Fruit fly (Drosophila melanogaster) whole organism, embryonic: ENCODE results near the gene wge.

Source experiments
- ATbp ChIP-seq: fragments of 200-800 bp; sonication (Bioruptor generic); optimal IDR thresholded peaks from 2 replicates; lab custom pipeline; 2017; ENCODE audit warnings: missing biosample characterization, mild to moderate bottlenecking, missing genetic modification characterization, missing genetic modification reagents
- CG10147 ChIP-seq: fragments of 200-800 bp; sonication (Bioruptor generic); optimal IDR thresholded peaks from 2 replicates; lab custom pipeline; 2019; ENCODE audit warnings: missing biosample characterization, mild to moderate bottlenecking, missing genetic modification characterization, moderate library complexity
- CG10209 ChIP-seq: fragments of 200-800 bp; sonication (Bioruptor generic); optimal IDR thresholded peaks from 3 replicates; lab custom pipeline; 2017; ENCODE audit warnings: missing biosample characterization, mild to moderate bottlenecking, missing genetic modification characterization, missing genetic modification reagents
- CG11093 ChIP-seq: fragments of 200-800 bp; sonication (Bioruptor generic); IDR thresholded peaks from 3 replicates; pipeline ENCODE4 v1.3.6; 2022; ENCODE audit warnings: missing biosample characterization, missing genetic modification characterization
- CG14710 ChIP-seq: fragments of 200-800 bp; sonication (Bioruptor generic); optimal IDR thresholded peaks from 3 replicates; lab custom pipeline; 2019; ENCODE audit warnings: missing biosample characterization, mild to moderate bottlenecking, missing genetic modification characterization, moderate library complexity
- CG14860 ChIP-seq: fragments of 200-800 bp; sonication (Bioruptor generic); IDR thresholded peaks from 3 replicates; pipeline ENCODE4 v1.3.6; 2022; ENCODE audit warnings: missing biosample characterization, missing genetic modification characterization; ENCODE audit not compliant: partially characterized antibody
- CG17361 ChIP-seq: fragments of 200-800 bp; sonication (Bioruptor generic); IDR thresholded peaks from 3 replicates; pipeline ENCODE4 v1.3.6; 2022; ENCODE audit warnings: missing biosample characterization, missing genetic modification characterization
- CG18599 ChIP-seq: fragments of 200-800 bp; sonication (Bioruptor generic); optimal IDR thresholded peaks from 3 replicates; lab custom pipeline; 2017; ENCODE audit warnings: missing biosample characterization, missing genetic modification characterization, mild to moderate bottlenecking, moderate library complexity, missing genetic modification reagents
- CG2712 ChIP-seq: fragments of 200-800 bp; optimal IDR thresholded peaks from 3 replicates; lab custom pipeline; 2019; ENCODE audit warnings: missing biosample characterization, mild to moderate bottlenecking, missing genetic modification characterization, moderate library complexity
- CG30431 ChIP-seq: fragments of 200-800 bp; sonication (Bioruptor generic); optimal IDR thresholded peaks from 2 replicates; lab custom pipeline; 2017; ENCODE audit warnings: missing biosample characterization, missing genetic modification characterization
- CG31365 ChIP-seq: fragments of 200-800 bp; sonication (Bioruptor generic); optimal IDR thresholded peaks from 2 replicates; lab custom pipeline; 2018; ENCODE audit warnings: missing biosample characterization, mild to moderate bottlenecking, missing genetic modification characterization
- CG31441 ChIP-seq: fragments of 200-800 bp; sonication (Bioruptor generic); IDR thresholded peaks from 2 replicates; pipeline ENCODE4 v1.3.6; 2022; ENCODE audit warnings: missing biosample characterization, missing genetic modification characterization
- CG32532 ChIP-seq: fragments of 200-800 bp; sonication (Bioruptor generic); IDR thresholded peaks from 2 replicates; pipeline ENCODE4 v1.3.6; 2022; ENCODE audit warnings: missing biosample characterization, missing genetic modification characterization
- CG34422 ChIP-seq: fragments of 200-800 bp; sonication (Bioruptor generic); IDR thresholded peaks from 3 replicates; pipeline ENCODE4 v1.3.6; 2022; ENCODE audit warnings: missing biosample characterization, missing genetic modification characterization
- CG4404 ChIP-seq: fragments of 200-800 bp; sonication (Bioruptor generic); IDR thresholded peaks from 2 replicates; pipeline ENCODE4 v1.3.6; 2022; ENCODE audit warnings: missing biosample characterization, missing genetic modification characterization
- CG4730 ChIP-seq: fragments of 200-800 bp; sonication (Bioruptor generic); IDR thresholded peaks from 2 replicates; pipeline ENCODE4 v1.3.6; 2022; ENCODE audit warnings: missing biosample characterization, missing genetic modification characterization
- CG5180 ChIP-seq: fragments of 200-800 bp; sonication (Bioruptor generic); optimal IDR thresholded peaks from 3 replicates; lab custom pipeline; 2017; ENCODE audit warnings: missing biosample characterization, missing genetic modification characterization, mild to moderate bottlenecking, moderate library complexity, missing genetic modification reagents
- CG6813 ChIP-seq: fragments of 200-800 bp; sonication (Bioruptor generic); optimal IDR thresholded peaks from 2 replicates; lab custom pipeline; 2017; ENCODE audit warnings: missing biosample characterization, missing genetic modification characterization, mild to moderate bottlenecking, moderate library complexity, missing genetic modification reagents
- CG8388 ChIP-seq: fragments of 200-800 bp; sonication (Bioruptor generic); optimal IDR thresholded peaks from 2 replicates; lab custom pipeline; 2019; ENCODE audit warnings: missing biosample characterization, mild to moderate bottlenecking, missing genetic modification characterization, moderate library complexity
- CG9817 ChIP-seq: fragments of 200-800 bp; sonication (Bioruptor generic); optimal IDR thresholded peaks from 2 replicates; lab custom pipeline; 2018; ENCODE audit warnings: missing biosample characterization, mild to moderate bottlenecking, missing genetic modification characterization, moderate library complexity
- Doc2 ChIP-seq: fragments of 200-800 bp; sonication (Bioruptor generic); IDR thresholded peaks from 2 replicates; pipeline ENCODE4 v1.3.6; 2022; ENCODE audit warnings: missing biosample characterization, missing genetic modification characterization
- Ets65A ChIP-seq: fragments of 200-800 bp; sonication (Bioruptor generic); peaks from one replicate; lab custom pipeline; 2016; ENCODE audit warnings: missing biosample characterization, missing genetic modification characterization
- Fer3 ChIP-seq: fragments of 200-800 bp; sonication (Bioruptor generic); optimal IDR thresholded peaks from 2 replicates; lab custom pipeline; 2018; ENCODE audit warnings: missing biosample characterization, mild to moderate bottlenecking, missing genetic modification characterization, moderate library complexity
- H2.0 ChIP-seq: fragments of 200-800 bp; sonication (Bioruptor generic); IDR thresholded peaks from 2 replicates; pipeline ENCODE4 v1.3.6; 2022; ENCODE audit warnings: missing biosample characterization, missing genetic modification characterization
- Meics ChIP-seq: fragments of 200-800 bp; sonication (Bioruptor generic); optimal IDR thresholded peaks from 2 replicates; lab custom pipeline; 2017; ENCODE audit warnings: missing biosample characterization, mild to moderate bottlenecking, missing genetic modification characterization
- PHDP ChIP-seq: fragments of 200-800 bp; sonication (Bioruptor generic); optimal IDR thresholded peaks from 3 replicates; lab custom pipeline; 2018; ENCODE audit warnings: missing biosample characterization, mild to moderate bottlenecking, missing genetic modification characterization, moderate library complexity
- Ravus ChIP-seq: fragments of 200-800 bp; sonication (Bioruptor generic); IDR thresholded peaks from 2 replicates; pipeline ENCODE4 v1.3.6; 2022; ENCODE audit warnings: missing biosample characterization, missing genetic modification characterization
- Side ChIP-seq: fragments of 200-800 bp; sonication (Bioruptor generic); optimal IDR thresholded peaks from 2 replicates; lab custom pipeline; 2016; ENCODE audit warnings: missing biosample characterization, missing genetic modification characterization
- Sox100B ChIP-seq: fragments of 200-800 bp; sonication (Bioruptor generic); optimal IDR thresholded peaks from 3 replicates; lab custom pipeline; 2018; ENCODE audit warnings: missing biosample characterization, mild to moderate bottlenecking, missing genetic modification characterization
- Tbp ChIP-seq: fragments of >200 bp; optimal IDR thresholded peaks from 2 replicates; lab custom pipeline; 2018; ENCODE audit warnings: missing biosample characterization, missing genetic modification characterization
- Trl ChIP-seq, 3 experiments: fragments of >200 bp in 2 of 3; fragments of 200-800 bp in 1 of 3; sonication (Bioruptor generic) in 1 of 3; optimal IDR thresholded peaks; 2 replicates in 1 of 3; 3 replicates in 2 of 3; lab custom pipeline; 2016 to 2017; ENCODE audit warnings: missing biosample characterization in 1 of 3, missing genetic modification characterization in 1 of 3
- Xrp1 ChIP-seq: fragments of 200-800 bp; sonication (Bioruptor generic); IDR thresholded peaks from 2 replicates; pipeline ENCODE4 v1.3.6; 2022; ENCODE audit warnings: missing biosample characterization, missing genetic modification characterization
- ab ChIP-seq: fragments of 200-800 bp; sonication (Bioruptor generic); optimal IDR thresholded peaks from 2 replicates; lab custom pipeline; 2016; ENCODE audit warnings: missing biosample characterization, missing genetic modification characterization
- ac ChIP-seq: fragments of 200-800 bp; sonication (Bioruptor generic); optimal IDR thresholded peaks from 3 replicates; lab custom pipeline; 2017; ENCODE audit warnings: missing biosample characterization, mild to moderate bottlenecking, missing genetic modification characterization
- bab2 ChIP-seq: fragments of 200-800 bp; sonication (Bioruptor generic); optimal IDR thresholded peaks from 2 replicates; lab custom pipeline; 2016; ENCODE audit warnings: missing biosample characterization, missing genetic modification characterization
- cwo ChIP-seq: fragments of 200-800 bp; sonication (Bioruptor generic); optimal IDR thresholded peaks from 3 replicates; lab custom pipeline; 2017; ENCODE audit warnings: missing biosample characterization, missing genetic modification characterization, mild to moderate bottlenecking, moderate library complexity, missing genetic modification reagents
- dmrt11E ChIP-seq: fragments of 200-800 bp; sonication (Bioruptor generic); optimal IDR thresholded peaks from 3 replicates; lab custom pipeline; 2018; ENCODE audit warnings: missing biosample characterization, mild to moderate bottlenecking, missing genetic modification characterization, moderate library complexity
- gem ChIP-seq: fragments of 200-800 bp; sonication (Bioruptor generic); optimal IDR thresholded peaks from 2 replicates; lab custom pipeline; 2019; ENCODE audit warnings: missing biosample characterization, mild to moderate bottlenecking, missing genetic modification characterization, moderate library complexity
- ind ChIP-seq: fragments of 200-800 bp; sonication (Bioruptor generic); optimal IDR thresholded peaks from 3 replicates; lab custom pipeline; 2016; ENCODE audit warnings: missing biosample characterization, missing genetic modification characterization
- jigr1 ChIP-seq: fragments of 200-800 bp; sonication (Bioruptor generic); IDR thresholded peaks from 3 replicates; pipeline ENCODE4 v1.3.6; 2022; ENCODE audit warnings: missing biosample characterization, missing genetic modification characterization
- lilli ChIP-seq: fragments of 200-800 bp; sonication (Bioruptor generic); optimal IDR thresholded peaks from 3 replicates; lab custom pipeline; 2016; ENCODE audit warnings: missing biosample characterization, missing genetic modification characterization
- nmo ChIP-seq: fragments of 200-800 bp; sonication (Bioruptor generic); optimal IDR thresholded peaks from 2 replicates; lab custom pipeline; 2018; ENCODE audit warnings: missing biosample characterization, mild to moderate bottlenecking, missing genetic modification characterization, moderate library complexity
- org-1 ChIP-seq: fragments of 200-800 bp; sonication (Bioruptor generic); optimal IDR thresholded peaks from 2 replicates; lab custom pipeline; 2017; ENCODE audit warnings: missing biosample characterization, missing genetic modification characterization
- phol ChIP-seq: fragments of 200-800 bp; sonication (Bioruptor generic); optimal IDR thresholded peaks from 3 replicates; lab custom pipeline; 2018; ENCODE audit warnings: missing biosample characterization, mild to moderate bottlenecking, missing genetic modification characterization, moderate library complexity
- pum ChIP-seq: fragments of 200-800 bp; sonication (Bioruptor generic); optimal IDR thresholded peaks from 2 replicates; lab custom pipeline; 2016; ENCODE audit warnings: missing biosample characterization, missing genetic modification characterization
- sob ChIP-seq: fragments of 200-800 bp; sonication (Bioruptor generic); IDR thresholded peaks from 2 replicates; pipeline ENCODE4 v1.3.6; 2022; ENCODE audit warnings: missing biosample characterization, missing genetic modification characterization
- sqz ChIP-seq: fragments of 200-800 bp; sonication (Bioruptor generic); optimal IDR thresholded peaks from 3 replicates; lab custom pipeline; 2018; ENCODE audit warnings: missing biosample characterization, mild to moderate bottlenecking, missing genetic modification characterization
- tap ChIP-seq: fragments of 200-800 bp; optimal IDR thresholded peaks from 3 replicates; lab custom pipeline; 2019; ENCODE audit warnings: missing biosample characterization, mild to moderate bottlenecking, missing genetic modification characterization, moderate library complexity

wge gene

dm6 chr3R:22724149-22724973 is 3.4 kb upstream of the wge start, which contains the start of gene Irp-1A (continued):
- TF ChIP-seq sob (GFP tag; lab: Robert Waterston, UW) (peak; percentile 87), CG31441 (peak; percentile 87), Sox100B (GFP tag; lab: Kevin White, UChicago) (peak; percentile 81), Tbp (no peak), Trl (optimal IDR thresholded peaks at IDR 0.05; lab: Kevin White, UChicago) (no peak), Trl (GFP tag; optimal IDR thresholded peaks at IDR 0.05; lab: Kevin White, UChicago) (no peak), Ravus (GFP tag; lab: Robert Waterston, UW) (peak; percentile 2; the same call in 1 of the 2 replicates), CG11093 (GFP tag; lab: Robert Waterston, UW) (no peak), PHDP (tag; lab: Kevin White, UChicago) (peak; percentile 90), ac (GFP tag; lab: Kevin White, UChicago) (no peak), CG30431 (GFP tag; lab: Kevin White, UChicago) (no peak), CG6813 (peak; percentile 52), CG4404 (GFP tag; lab: Robert Waterston, UW) (peak; percentile 25; the same call in 1 of the 2 replicates), CG34422 (GFP tag; lab: Robert Waterston, UW) (peak; percentile 86), ab (GFP tag; lab: Kevin White, UChicago) (no peak), CG10209 (peak; percentile 71), CG14860 (GFP tag; lab: Robert Waterston, UW) (peak; percentile 56; the same call in 2 of the 3 replicates), Doc2 (GFP tag; lab: Robert Waterston, UW) (no peak), sqz (GFP tag; lab: Kevin White, UChicago) (peak; percentile 17), CG31365 (tag; lab: Kevin White, UChicago) (no peak), Ets65A (GFP tag; lab: Kevin White, UChicago) (no peak)

- TF ChIP-seq nmo (GFP tag; lab: Kevin White, UChicago): peak; percentile 61
- peak; percentile 43; the same call in 1 of the 3 replicates for TF ChIP-seq CG17361 (GFP tag; lab: Robert Waterston, UW)
- peak; percentile 14 for TF ChIP-seq CG5180
- peak; percentile 23 for TF ChIP-seq CG9817 (tag; lab: Kevin White, UChicago)
- TF ChIP-seq ind (GFP tag; lab: Kevin White, UChicago): peak; percentile 25
- peak; percentile 10; the same call in 1 of the 2 replicates for TF ChIP-seq CG32532 (GFP tag; lab: Robert Waterston, UW)
- TF ChIP-seq CG8388 (GFP tag; lab: Kevin White, UChicago): peak; percentile 26
- peak; percentile 16 for TF ChIP-seq Fer3 (tag; lab: Kevin White, UChicago)
- peak; percentile 50 for TF ChIP-seq phol (tag; lab: Kevin White, UChicago)
- TF ChIP-seq bab2 (GFP tag; lab: Kevin White, UChicago): peak; percentile 35
- peak; percentile 55 for TF ChIP-seq CG14710 (tag; lab: Kevin White, UChicago)
- TF ChIP-seq CG4730: no peak
- TF ChIP-seq lilli (GFP tag; lab: Kevin White, UChicago): peak; percentile 14
- TF ChIP-seq gem: peak; percentile 67
- TF ChIP-seq pum (GFP tag; lab: Kevin White, UChicago): peak; percentile 21
- TF ChIP-seq ATbp (GFP tag; lab: Kevin White, UChicago): peak; percentile 16
- peak; percentile 62 for TF ChIP-seq CG2712
- TF ChIP-seq cwo: no peak
- peak; percentile 9 for TF ChIP-seq Side (GFP tag; lab: Kevin White, UChicago)
- TF ChIP-seq CG10147 (GFP tag; lab: Kevin White, UChicago): no peak
- peak; percentile 5 for TF ChIP-seq org-1 (GFP tag; lab: Kevin White, UChicago)
- peak; percentile 34 for TF ChIP-seq H2.0 (GFP tag; lab: Robert Waterston, UW)
- peak; percentile 6 for TF ChIP-seq Meics (GFP tag; lab: Kevin White, UChicago)
- peak; percentile 8 for TF ChIP-seq tap
- peak; percentile 32 for TF ChIP-seq dmrt11E (tag; lab: Kevin White, UChicago)
- no peak for TF ChIP-seq jigr1
- TF ChIP-seq CG18599 (GFP tag; lab: Kevin White, UChicago): peak; percentile 71
- TF ChIP-seq Xrp1 (GFP tag; lab: Robert Waterston, UW): peak; percentile 60
Observed at dm6 chr3R:22719607-22719949, 1.4 kb downstream of the wge start.
